Fruit fly (Drosophila melanogaster) whole organism, embryonic: ENCODE results near the gene CG2816.

Experiments
- CG10147 ChIP-seq: fragments of 200-800 bp; sonication (Bioruptor generic); optimal IDR thresholded peaks from 2 replicates; lab custom pipeline; 2019; ENCODE audit warnings: missing biosample characterization, mild to moderate bottlenecking, missing genetic modification characterization, moderate library complexity
- CG10366 ChIP-seq: fragments of 200-800 bp; sonication (Bioruptor generic); IDR thresholded peaks from 2 replicates; pipeline ENCODE4 v1.3.6; 2022; ENCODE audit warnings: missing biosample characterization, missing genetic modification characterization
- CG10565 ChIP-seq: fragments of 200-800 bp; sonication (Bioruptor generic); optimal IDR thresholded peaks from 3 replicates; lab custom pipeline; 2016; ENCODE audit warnings: missing biosample characterization, mild to moderate bottlenecking, missing genetic modification characterization
- CG13123 ChIP-seq: fragments of 200-800 bp; sonication (Bioruptor generic); optimal IDR thresholded peaks from 2 replicates; lab custom pipeline; 2016; ENCODE audit warnings: missing biosample characterization, missing genetic modification characterization
- CG13894 ChIP-seq: fragments of 200-800 bp; sonication (Bioruptor generic); optimal IDR thresholded peaks from 3 replicates; lab custom pipeline; 2018; ENCODE audit warnings: missing biosample characterization, mild to moderate bottlenecking, missing genetic modification characterization, moderate library complexity
- CG14441 ChIP-seq: fragments of 200-800 bp; sonication (Bioruptor generic); IDR thresholded peaks from 2 replicates; pipeline ENCODE4 v1.3.6; 2022; ENCODE audit warnings: missing biosample characterization, missing genetic modification characterization
- CG15479 ChIP-seq: fragments of 200-800 bp; sonication (Bioruptor generic); optimal IDR thresholded peaks from 3 replicates; lab custom pipeline; 2019; ENCODE audit warnings: missing biosample characterization, mild to moderate bottlenecking, missing genetic modification characterization, moderate library complexity
- CG15696 ChIP-seq: fragments of 200-800 bp; sonication (Bioruptor generic); optimal IDR thresholded peaks from 2 replicates; lab custom pipeline; 2019; ENCODE audit warnings: missing biosample characterization, mild to moderate bottlenecking, missing genetic modification characterization, moderate library complexity
- CG16779 ChIP-seq: fragments of 200-800 bp; sonication (Bioruptor generic); IDR thresholded peaks from 2 replicates; pipeline ENCODE4 v1.3.6; 2022; ENCODE audit warnings: missing biosample characterization, missing genetic modification characterization
- CG16813 ChIP-seq: fragments of 200-800 bp; sonication (Bioruptor generic); IDR thresholded peaks from 3 replicates; pipeline ENCODE4 v1.3.6; 2022; ENCODE audit warnings: missing biosample characterization, missing genetic modification characterization; ENCODE audit not compliant: partially characterized antibody
- CG2678 ChIP-seq: fragments of 200-800 bp; sonication (Bioruptor generic); optimal IDR thresholded peaks from 3 replicates; lab custom pipeline; 2019; ENCODE audit warnings: missing biosample characterization, mild to moderate bottlenecking, missing genetic modification characterization, moderate library complexity
- CG30403 ChIP-seq: fragments of 200-800 bp; sonication (Bioruptor generic); optimal IDR thresholded peaks from 3 replicates; lab custom pipeline; 2016; ENCODE audit warnings: missing biosample characterization, missing genetic modification characterization
- CG4617 ChIP-seq: fragments of 200-800 bp; sonication (Bioruptor generic); optimal IDR thresholded peaks from 3 replicates; lab custom pipeline; 2016; ENCODE audit warnings: missing biosample characterization, missing genetic modification characterization, borderline replicate concordance
- CG6683 ChIP-seq: fragments of 200-800 bp; sonication (Bioruptor generic); optimal IDR thresholded peaks from 2 replicates; lab custom pipeline; 2017; ENCODE audit warnings: missing biosample characterization, mild to moderate bottlenecking, missing genetic modification characterization, missing genetic modification reagents
- CG7556 ChIP-seq: fragments of 200-800 bp; sonication (Bioruptor generic); optimal IDR thresholded peaks from 2 replicates; lab custom pipeline; 2017; ENCODE audit warnings: missing biosample characterization, mild to moderate bottlenecking, missing genetic modification characterization
- CG9932 ChIP-seq: fragments of 200-800 bp; sonication (Bioruptor generic); IDR thresholded peaks from 2 replicates; pipeline ENCODE4 v1.3.6; 2022; ENCODE audit warnings: missing biosample characterization, missing genetic modification characterization
- Dip2 ChIP-seq: fragments of 200-800 bp; sonication (Bioruptor generic); IDR thresholded peaks from 2 replicates; pipeline ENCODE4 v1.3.6; 2022; ENCODE audit warnings: missing biosample characterization, missing genetic modification characterization
- Doc2 ChIP-seq: fragments of 200-800 bp; sonication (Bioruptor generic); IDR thresholded peaks from 2 replicates; pipeline ENCODE4 v1.3.6; 2022; ENCODE audit warnings: missing biosample characterization, missing genetic modification characterization
- Ets97D ChIP-seq: fragments of 200-800 bp; sonication (Bioruptor generic); optimal IDR thresholded peaks from 3 replicates; lab custom pipeline; 2016; ENCODE audit warnings: missing biosample characterization, missing genetic modification characterization
- Fer3 ChIP-seq: fragments of 200-800 bp; sonication (Bioruptor generic); optimal IDR thresholded peaks from 2 replicates; lab custom pipeline; 2018; ENCODE audit warnings: missing biosample characterization, mild to moderate bottlenecking, missing genetic modification characterization, moderate library complexity
- Gsc ChIP-seq: fragments of 200-800 bp; sonication (Bioruptor generic); IDR thresholded peaks from 2 replicates; pipeline ENCODE4 v1.3.6; 2022; ENCODE audit warnings: missing biosample characterization, missing genetic modification characterization
- Gug ChIP-seq: fragments of 200-800 bp; sonication (Bioruptor generic); IDR thresholded peaks from 4 replicates; pipeline ENCODE4 v1.3.6; 2022; ENCODE audit warnings: missing biosample characterization, missing genetic modification characterization
- HLH3B ChIP-seq: fragments of 200-800 bp; sonication (Bioruptor generic); IDR thresholded peaks from 2 replicates; pipeline ENCODE4 v1.3.6; 2022; ENCODE audit warnings: missing biosample characterization, missing genetic modification characterization
- Hand ChIP-seq: fragments of 200-800 bp; sonication (Bioruptor generic); optimal IDR thresholded peaks from 2 replicates; lab custom pipeline; 2017; ENCODE audit warnings: mild to moderate bottlenecking, missing biosample characterization, missing genetic modification reagents, missing genetic modification characterization
- Hmr ChIP-seq: fragments of 200-800 bp; sonication (Bioruptor generic); optimal IDR thresholded peaks from 3 replicates; lab custom pipeline; 2017; ENCODE audit warnings: mild to moderate bottlenecking, missing biosample characterization, missing genetic modification reagents, missing genetic modification characterization
- Meics ChIP-seq: fragments of 200-800 bp; sonication (Bioruptor generic); optimal IDR thresholded peaks from 2 replicates; lab custom pipeline; 2017; ENCODE audit warnings: missing biosample characterization, mild to moderate bottlenecking, missing genetic modification characterization
- PHDP ChIP-seq: fragments of 200-800 bp; sonication (Bioruptor generic); optimal IDR thresholded peaks from 3 replicates; lab custom pipeline; 2018; ENCODE audit warnings: missing biosample characterization, mild to moderate bottlenecking, missing genetic modification characterization, moderate library complexity
- Rfx ChIP-seq: fragments of 200-800 bp; sonication (Bioruptor generic); IDR thresholded peaks from 2 replicates; pipeline ENCODE4 v1.3.6; 2022; ENCODE audit warnings: missing biosample characterization, missing genetic modification characterization
- Sin3A ChIP-seq: fragments of >200 bp; optimal IDR thresholded peaks from 2 replicates; lab custom pipeline; 2018
- Sox102F ChIP-seq: fragments of 200-800 bp; sonication (Bioruptor generic); optimal IDR thresholded peaks from 2 replicates; lab custom pipeline; 2018; ENCODE audit warnings: missing biosample characterization, mild to moderate bottlenecking, missing genetic modification characterization, moderate library complexity
- Ssrp ChIP-seq: fragments of 200-800 bp; sonication (Bioruptor generic); optimal IDR thresholded peaks from 2 replicates; lab custom pipeline; 2018; ENCODE audit warnings: missing biosample characterization, mild to moderate bottlenecking, missing genetic modification characterization, moderate library complexity
- Usf ChIP-seq: fragments of 200-800 bp; sonication (Bioruptor generic); optimal IDR thresholded peaks from 2 replicates; lab custom pipeline; 2017; ENCODE audit warnings: missing genotype, missing biosample characterization, missing genetic modification characterization
- aop ChIP-seq: fragments of 200-800 bp; sonication (Bioruptor generic); IDR thresholded peaks from 2 replicates; pipeline ENCODE4 v1.3.6; 2022; ENCODE audit warnings: missing biosample characterization, missing genetic modification characterization
- ap ChIP-seq: fragments of 200-800 bp; sonication (Bioruptor generic); IDR thresholded peaks from 2 replicates; pipeline ENCODE4 v1.3.6; 2022; ENCODE audit warnings: missing biosample characterization, missing genetic modification characterization
- ara ChIP-seq: fragments of 200-800 bp; sonication (Bioruptor generic); IDR thresholded peaks from 2 replicates; pipeline ENCODE4 v1.3.6; 2022; ENCODE audit warnings: missing biosample characterization, missing genetic modification characterization
- br ChIP-seq: fragments of >200 bp; optimal IDR thresholded peaks from 2 replicates; lab custom pipeline; 2017
- btn ChIP-seq: fragments of 200-800 bp; sonication (Bioruptor generic); optimal IDR thresholded peaks from 2 replicates; lab custom pipeline; 2016; ENCODE audit warnings: missing biosample characterization, missing genetic modification characterization
- chinmo ChIP-seq: fragments of 200-800 bp; sonication (Bioruptor generic); IDR thresholded peaks from 4 replicates; pipeline ENCODE4 v1.3.6; 2022; ENCODE audit warnings: missing biosample characterization, missing genetic modification characterization; ENCODE audit not compliant: partially characterized antibody
- chm ChIP-seq: fragments of 200-800 bp; sonication (Bioruptor generic); IDR thresholded peaks from 2 replicates; pipeline ENCODE4 v1.3.6; 2022; ENCODE audit warnings: missing biosample characterization, missing genetic modification characterization
- cwo ChIP-seq: fragments of 200-800 bp; sonication (Bioruptor generic); optimal IDR thresholded peaks from 3 replicates; lab custom pipeline; 2017; ENCODE audit warnings: missing biosample characterization, missing genetic modification characterization, mild to moderate bottlenecking, moderate library complexity, missing genetic modification reagents
- dmrt99B ChIP-seq: fragments of 200-800 bp; sonication (Bioruptor generic); optimal IDR thresholded peaks from 2 replicates; lab custom pipeline; 2018; ENCODE audit warnings: missing biosample characterization, mild to moderate bottlenecking, missing genetic modification characterization, moderate library complexity
- ems ChIP-seq: fragments of 200-800 bp; sonication (Bioruptor generic); optimal IDR thresholded peaks from 3 replicates; lab custom pipeline; 2016; ENCODE audit warnings: missing biosample characterization, missing genetic modification characterization
- eve ChIP-seq, 2 experiments: fragments of >200 bp; optimal IDR thresholded peaks; 2 replicates each; lab custom pipeline; 2017; ENCODE audit warnings: missing biosample characterization in 2 of 2, missing genetic modification characterization in 2 of 2
- gsb ChIP-seq: fragments of 200-800 bp; sonication (Bioruptor generic); IDR thresholded peaks from 2 replicates; pipeline ENCODE4 v1.3.6; 2022; ENCODE audit warnings: missing biosample characterization, missing genetic modification characterization
- gt ChIP-seq: fragments of 200-800 bp; sonication (Bioruptor generic); IDR thresholded peaks from 2 replicates; pipeline ENCODE4 v1.3.6; 2022; ENCODE audit warnings: missing biosample characterization, missing genetic modification characterization
- kah ChIP-seq: fragments of 200-800 bp; sonication (Bioruptor generic); optimal IDR thresholded peaks from 2 replicates; lab custom pipeline; 2018; ENCODE audit warnings: missing biosample characterization, mild to moderate bottlenecking, missing genetic modification characterization
- lab ChIP-seq: fragments of 200-800 bp; sonication (Bioruptor generic); optimal IDR thresholded peaks from 3 replicates; lab custom pipeline; 2017; ENCODE audit warnings: missing biosample characterization, missing genetic modification characterization, mild to moderate bottlenecking, moderate library complexity, missing genetic modification reagents
- nerfin-1 ChIP-seq: fragments of 200-800 bp; sonication (Bioruptor generic); optimal IDR thresholded peaks from 3 replicates; lab custom pipeline; 2019; ENCODE audit warnings: missing biosample characterization, mild to moderate bottlenecking, missing genetic modification characterization, moderate library complexity
- pum ChIP-seq: fragments of 200-800 bp; sonication (Bioruptor generic); optimal IDR thresholded peaks from 2 replicates; lab custom pipeline; 2016; ENCODE audit warnings: missing biosample characterization, missing genetic modification characterization
- row ChIP-seq: fragments of 200-800 bp; sonication (Bioruptor generic); IDR thresholded peaks from 3 replicates; pipeline ENCODE4 v1.3.6; 2022; ENCODE audit warnings: missing biosample characterization, missing genetic modification characterization
- sens-2 ChIP-seq: fragments of 200-800 bp; sonication (Bioruptor generic); IDR thresholded peaks from 2 replicates; pipeline ENCODE4 v1.3.6; 2022; ENCODE audit warnings: missing biosample characterization, missing genetic modification characterization
- so ChIP-seq: fragments of 200-800 bp; sonication (Bioruptor generic); IDR thresholded peaks from 3 replicates; pipeline ENCODE4 v1.3.6; 2022; ENCODE audit warnings: missing biosample characterization, missing genetic modification characterization
- trh ChIP-seq: fragments of 200-800 bp; sonication (Bioruptor generic); optimal IDR thresholded peaks from 2 replicates; lab custom pipeline; 2016; ENCODE audit warnings: missing biosample characterization, missing genetic modification characterization

The CG2816 gene

dm6 chr2L:3737682-3738081 is 34.2 kb downstream of the CG2816 start:
- no peak for TF ChIP-seq Ets97D (GFP tag; lab: Kevin White, UChicago)
- no peak for TF ChIP-seq CG10565 (GFP tag; lab: Kevin White, UChicago)
- peak in 1 of 2 experiments; percentile 22 for TF ChIP-seq eve (GFP tag; optimal IDR thresholded peaks at IDR 0.05; lab: Kevin White, UChicago)
- no peak for TF ChIP-seq pum (GFP tag; lab: Kevin White, UChicago)
- TF ChIP-seq ara = no peak
- TF ChIP-seq CG10147 (GFP tag; lab: Kevin White, UChicago) = peak; percentile 24
- no peak for TF ChIP-seq Doc2 (GFP tag; lab: Robert Waterston, UW)
- no peak for TF ChIP-seq Ssrp (tag; lab: Kevin White, UChicago)
- no peak for TF ChIP-seq Fer3
- no peak for TF ChIP-seq Gsc
- no peak for TF ChIP-seq sens-2 (GFP tag; lab: Robert Waterston, UW)
- TF ChIP-seq CG9932 (GFP tag; lab: Robert Waterston, UW) = no peak
- TF ChIP-seq HLH3B (GFP tag; lab: Robert Waterston, UW) = no peak
- no peak for TF ChIP-seq br (lab: Kevin White, UChicago)
- TF ChIP-seq CG2678 (tag; lab: Kevin White, UChicago) = peak; percentile 51
- TF ChIP-seq ems (GFP tag; lab: Kevin White, UChicago) = no peak
- TF ChIP-seq dmrt99B (tag; lab: Kevin White, UChicago) = peak; percentile 30
- no peak for TF ChIP-seq chinmo (GFP tag; lab: Robert Waterston, UW)
- no peak for TF ChIP-seq kah (GFP tag; lab: Kevin White, UChicago)
- no peak for TF ChIP-seq CG15479 (GFP tag; lab: Kevin White, UChicago)
- TF ChIP-seq Hmr (GFP tag; lab: Kevin White, UChicago) = peak; percentile 27
- TF ChIP-seq CG16779 (GFP tag; lab: Robert Waterston, UW) = no peak
- no peak for TF ChIP-seq so (GFP tag; lab: Robert Waterston, UW)
- TF ChIP-seq CG10366 (GFP tag; lab: Robert Waterston, UW) = no peak; the same call in 1 of the 2 replicates
- no peak for TF ChIP-seq gsb
- TF ChIP-seq Usf (GFP tag; lab: Kevin White, UChicago) = no peak
- TF ChIP-seq CG4617 (GFP tag; lab: Kevin White, UChicago) = no peak
- no peak for TF ChIP-seq aop (GFP tag; lab: Robert Waterston, UW)
- TF ChIP-seq CG16813 (GFP tag; lab: Robert Waterston, UW) = no peak
- peak; percentile 11 for TF ChIP-seq lab
- no peak for TF ChIP-seq Rfx (GFP tag; lab: Robert Waterston, UW)
- no peak for TF ChIP-seq cwo (GFP tag; lab: Kevin White, UChicago)
- TF ChIP-seq Gug (GFP tag; lab: Robert Waterston, UW) = no peak
- no peak for TF ChIP-seq Sin3A (lab: Kevin White, UChicago)
- TF ChIP-seq nerfin-1 (tag; lab: Kevin White, UChicago) = no peak
- TF ChIP-seq Hand (GFP tag; lab: Kevin White, UChicago) = peak; percentile 25
- no peak for TF ChIP-seq Dip2 (GFP tag; lab: Robert Waterston, UW)
- TF ChIP-seq Sox102F = peak; percentile 19
- no peak for TF ChIP-seq CG15696 (tag; lab: Kevin White, UChicago)
- peak; percentile 7 for TF ChIP-seq CG30403 (GFP tag; lab: Kevin White, UChicago)
- TF ChIP-seq Meics = peak; percentile 19
- no peak for TF ChIP-seq CG6683 (GFP tag; lab: Kevin White, UChicago)
- no peak for TF ChIP-seq CG13894 (tag; lab: Kevin White, UChicago)
- TF ChIP-seq chm (GFP tag; lab: Robert Waterston, UW) = no peak
- TF ChIP-seq row (GFP tag; lab: Robert Waterston, UW) = no peak
- no peak for TF ChIP-seq CG13123 (GFP tag; lab: Kevin White, UChicago)
- TF ChIP-seq trh (GFP tag; lab: Kevin White, UChicago) = no peak
- TF ChIP-seq ap (GFP tag; lab: Robert Waterston, UW) = no peak
- TF ChIP-seq CG14441 (GFP tag; lab: Robert Waterston, UW) = no peak
- TF ChIP-seq btn (GFP tag; lab: Kevin White, UChicago) = no peak
- no peak for TF ChIP-seq PHDP (tag; lab: Kevin White, UChicago)
- no peak for TF ChIP-seq gt (GFP tag; lab: Robert Waterston, UW)
- peak; percentile 47 for TF ChIP-seq CG7556 (GFP tag; lab: Kevin White, UChicago)
